Fruit fly (Drosophila melanogaster): ENCODE results near the gene CG33116.
A peak's percentile ranks its signal among the peaks of the same experiment; 100 is the strongest.

The CG33116 gene

DNA sequence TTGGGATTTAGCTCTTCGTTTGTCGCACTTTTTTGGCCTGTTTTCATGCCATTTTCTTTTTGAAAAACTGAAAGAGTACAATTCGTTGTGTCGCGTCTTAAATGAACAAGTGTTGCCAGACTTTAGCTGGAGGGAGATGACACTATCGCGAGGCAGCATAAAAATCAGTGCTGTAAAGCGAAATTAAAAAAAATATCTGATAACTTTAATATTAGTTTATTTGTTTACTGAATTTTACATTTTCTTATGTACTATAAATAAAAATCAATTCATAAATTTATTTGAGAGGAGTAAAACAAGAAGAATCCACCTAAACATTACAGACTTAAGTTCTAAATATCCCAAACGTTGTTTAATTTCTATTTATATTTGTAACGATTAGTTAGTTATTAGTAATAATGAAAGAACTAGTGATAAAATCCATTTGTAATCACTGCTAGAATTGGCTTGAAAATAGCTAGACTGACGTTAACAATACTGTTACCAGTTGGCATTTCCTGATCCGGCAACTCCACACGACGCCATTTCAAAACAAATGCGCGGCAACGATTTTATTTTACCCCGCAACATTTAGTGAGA lies 44.0 kb downstream of the CG33116 start, which contains the start of the genes spi and msb1l (continued):
- TF ChIP-seq D (optimal IDR thresholded peaks at IDR 0.05): no peak
- TF ChIP-seq D (GFP tag; optimal IDR thresholded peaks at IDR 0.05): no peak
- no peak for TF ChIP-seq slp2 (GFP tag; optimal IDR thresholded peaks at IDR 0.05)
- TF ChIP-seq C15 (GFP tag; IDR thresholded peaks at IDR 0.05): no peak
- no peak for TF ChIP-seq CG8944 (GFP tag; optimal IDR thresholded peaks at IDR 0.05)
- no peak for TF ChIP-seq Poxn (GFP tag; IDR thresholded peaks at IDR 0.05)
- no peak for TF ChIP-seq Adf1 (GFP tag; IDR thresholded peaks at IDR 0.05)
- TF ChIP-seq nom (GFP tag; optimal IDR thresholded peaks at IDR 0.05): no peak
- peak; percentile 84 for TF ChIP-seq CG15514 (GFP tag; optimal IDR thresholded peaks at IDR 0.05)
- TF ChIP-seq fu2 (GFP tag; optimal IDR thresholded peaks at IDR 0.05): no peak
- TF ChIP-seq bcd (GFP tag; optimal IDR thresholded peaks at IDR 0.05): peak; percentile 34
- peak; percentile 49 for TF ChIP-seq pzg (GFP tag; optimal IDR thresholded peaks at IDR 0.05)
- TF ChIP-seq CG10431 (GFP tag; optimal IDR thresholded peaks at IDR 0.05): no peak
- peak in 1 of 2 experiments; percentile 29 for TF ChIP-seq insv (GFP tag; optimal IDR thresholded peaks at IDR 0.05)
- TF ChIP-seq oc (tag; optimal IDR thresholded peaks at IDR 0.05): no peak
- no peak for TF ChIP-seq fru (optimal IDR thresholded peaks at IDR 0.05)
- TF ChIP-seq CG4328 (GFP tag; optimal IDR thresholded peaks at IDR 0.05): no peak
- TF ChIP-seq CG10274 (GFP tag; optimal IDR thresholded peaks at IDR 0.05): no peak
- peak; percentile 7 for TF ChIP-seq CG17359 (tag; optimal IDR thresholded peaks at IDR 0.05)
- TF ChIP-seq CG10366 (GFP tag; IDR thresholded peaks at IDR 0.05): peak; percentile 19; the same call in 1 of the 2 replicates
- no peak for TF ChIP-seq sc (optimal IDR thresholded peaks at IDR 0.05)
- TF ChIP-seq sc (GFP tag; optimal IDR thresholded peaks at IDR 0.05): peak; percentile 27
- TF ChIP-seq Neu2 (GFP tag; optimal IDR thresholded peaks at IDR 0.05; ENCODE audit: borderline replicate concordance): no peak
- TF ChIP-seq CG7963 (GFP tag; IDR thresholded peaks at IDR 0.05; ENCODE audit: partially characterized antibody): no peak
- TF ChIP-seq CG17328 (GFP tag; IDR thresholded peaks at IDR 0.05): 0 out of 2 replicates have a peak, but pooled peaks have one; percentile 3
- no peak for TF ChIP-seq ash1 (GFP tag; optimal IDR thresholded peaks at IDR 0.05)
- TF ChIP-seq MBD-R2 (GFP tag; IDR thresholded peaks at IDR 0.05): no peak; the same call in 1 of the 2 replicates
- no peak for TF ChIP-seq sqz (GFP tag; optimal IDR thresholded peaks at IDR 0.05)
- no peak for TF ChIP-seq CG42726 (GFP tag; IDR thresholded peaks at IDR 0.05; ENCODE audit: partially characterized antibody)
- no peak for TF ChIP-seq CG14050 (GFP tag; IDR thresholded peaks at IDR 0.05)
- peak; percentile 71 for TF ChIP-seq CG18262 (tag; optimal IDR thresholded peaks at IDR 0.05)
- TF ChIP-seq Mad (GFP tag; optimal IDR thresholded peaks at IDR 0.05): peak; percentile 6
- no peak for TF ChIP-seq CG2199 (GFP tag; IDR thresholded peaks at IDR 0.05)
- peak; percentile 38 for TF ChIP-seq CG13123 (GFP tag; optimal IDR thresholded peaks at IDR 0.05)
- TF ChIP-seq CG1024 (GFP tag; IDR thresholded peaks at IDR 0.05): no peak
- TF ChIP-seq CG17802 (tag; optimal IDR thresholded peaks at IDR 0.05): no peak
- TF ChIP-seq CG10321 (GFP tag; IDR thresholded peaks at IDR 0.05): no peak
- 0 out of 2 replicates have a peak, but pooled peaks have one; percentile 7 for TF ChIP-seq peb (GFP tag; IDR thresholded peaks at IDR 0.05)
- no peak for TF ChIP-seq luna (GFP tag; optimal IDR thresholded peaks at IDR 0.05)
- peak; percentile 66 for TF ChIP-seq CG2712 (tag; optimal IDR thresholded peaks at IDR 0.05)
- TF ChIP-seq toy (GFP tag; IDR thresholded peaks at IDR 0.05): no peak
- TF ChIP-seq yki (optimal IDR thresholded peaks at IDR 0.05): no peak
- no peak for TF ChIP-seq CG1529 (GFP tag; optimal IDR thresholded peaks at IDR 0.05)
- TF ChIP-seq twi (tag; optimal IDR thresholded peaks at IDR 0.05): peak; percentile 21
- TF ChIP-seq CG6854 (GFP tag; optimal IDR thresholded peaks at IDR 0.05): no peak
- no peak for TF ChIP-seq ftz-f1 (GFP tag; optimal IDR thresholded peaks at IDR 0.05)
- peak; percentile 64 for TF ChIP-seq Rfx (GFP tag; IDR thresholded peaks at IDR 0.05)
- TF ChIP-seq CG2875 (GFP tag; optimal IDR thresholded peaks at IDR 0.05): no peak
- peak; percentile 27 for TF ChIP-seq D19B (GFP tag; optimal IDR thresholded peaks at IDR 0.05)
- peak; percentile 82 for TF ChIP-seq sens (GFP tag)
- no peak for TF ChIP-seq CG33213 (GFP tag; optimal IDR thresholded peaks at IDR 0.05)
- peak; percentile 21 for TF ChIP-seq Ets97D (GFP tag; optimal IDR thresholded peaks at IDR 0.05)
